Fruit fly (Drosophila melanogaster) whole organism, embryonic: Measurements from ENCODE around the gene fau.

Experiments
- Bteb2 ChIP-seq: fragments of 200-800 bp; sonication (Bioruptor generic); optimal IDR thresholded peaks from 2 replicates; lab custom pipeline; 2016; ENCODE audit warnings: missing biosample characterization, missing genetic modification characterization
- CG10147 ChIP-seq: fragments of 200-800 bp; sonication (Bioruptor generic); optimal IDR thresholded peaks from 2 replicates; lab custom pipeline; 2019; ENCODE audit warnings: missing biosample characterization, mild to moderate bottlenecking, missing genetic modification characterization, moderate library complexity
- CG10267 ChIP-seq: fragments of 200-800 bp; sonication (Bioruptor generic); optimal IDR thresholded peaks from 2 replicates; lab custom pipeline; 2018; ENCODE audit warnings: missing biosample characterization, mild to moderate bottlenecking, missing genetic modification characterization, moderate library complexity
- CG10543 ChIP-seq: fragments of 200-800 bp; sonication (Bioruptor generic); optimal IDR thresholded peaks from 3 replicates; lab custom pipeline; 2017; ENCODE audit warnings: missing biosample characterization, mild to moderate bottlenecking, missing genetic modification characterization, moderate library complexity
- CG10565 ChIP-seq: fragments of 200-800 bp; sonication (Bioruptor generic); optimal IDR thresholded peaks from 3 replicates; lab custom pipeline; 2016; ENCODE audit warnings: missing biosample characterization, mild to moderate bottlenecking, missing genetic modification characterization
- CG11085 ChIP-seq: fragments of 200-800 bp; sonication (Bioruptor generic); IDR thresholded peaks from 2 replicates; pipeline ENCODE4 v1.3.6; 2022; ENCODE audit warnings: missing biosample characterization, missing genetic modification characterization
- CG11504 ChIP-seq: fragments of 200-800 bp; sonication (Bioruptor generic); optimal IDR thresholded peaks from 3 replicates; lab custom pipeline; 2019; ENCODE audit warnings: missing biosample characterization, mild to moderate bottlenecking, missing genetic modification characterization, moderate library complexity
- CG12219 ChIP-seq: fragments of 200-800 bp; sonication (Bioruptor generic); optimal IDR thresholded peaks from 3 replicates; lab custom pipeline; 2018; ENCODE audit warnings: missing biosample characterization, mild to moderate bottlenecking, missing genetic modification characterization
- CG12659 ChIP-seq: fragments of 200-800 bp; sonication (Bioruptor generic); optimal IDR thresholded peaks from 3 replicates; lab custom pipeline; 2017; ENCODE audit warnings: mild to moderate bottlenecking, missing biosample characterization, missing genetic modification reagents, missing genetic modification characterization
- CG12769 ChIP-seq: fragments of 200-800 bp; sonication (Bioruptor generic); optimal IDR thresholded peaks from 2 replicates; lab custom pipeline; 2019; ENCODE audit warnings: missing biosample characterization, mild to moderate bottlenecking, missing genetic modification characterization, moderate library complexity
- CG14667 ChIP-seq: fragments of 200-800 bp; sonication (Bioruptor generic); IDR thresholded peaks from 2 replicates; pipeline ENCODE4 v1.3.6; 2022; ENCODE audit warnings: missing biosample characterization, missing genetic modification characterization
- CG16863 ChIP-seq: fragments of 200-800 bp; sonication (Bioruptor generic); optimal IDR thresholded peaks from 3 replicates; lab custom pipeline; 2016; ENCODE audit warnings: missing biosample characterization, missing genetic modification characterization
- CG1792 ChIP-seq: fragments of 200-800 bp; sonication (Bioruptor generic); optimal IDR thresholded peaks from 2 replicates; lab custom pipeline; 2016; ENCODE audit warnings: missing biosample characterization, missing genetic modification characterization
- CG18619 ChIP-seq: fragments of 200-800 bp; sonication (Bioruptor generic); optimal IDR thresholded peaks from 3 replicates; lab custom pipeline; 2017; ENCODE audit warnings: missing biosample characterization, mild to moderate bottlenecking, missing genetic modification characterization
- CG18764 ChIP-seq: fragments of 200-800 bp; sonication (Bioruptor generic); optimal IDR thresholded peaks from 3 replicates; lab custom pipeline; 2016; ENCODE audit warnings: missing biosample characterization, missing genetic modification characterization
- CG3163 ChIP-seq: fragments of 200-800 bp; sonication (Bioruptor generic); optimal IDR thresholded peaks from 3 replicates; lab custom pipeline; 2016; ENCODE audit warnings: missing biosample characterization, missing genetic modification characterization
- CG42726 ChIP-seq: fragments of 200-800 bp; sonication (Bioruptor generic); IDR thresholded peaks from 2 replicates; pipeline ENCODE4 v1.3.6; 2022; ENCODE audit warnings: missing biosample characterization, missing genetic modification characterization; ENCODE audit not compliant: partially characterized antibody
- CG4328 ChIP-seq: fragments of 200-800 bp; sonication (Bioruptor generic); optimal IDR thresholded peaks from 3 replicates; lab custom pipeline; 2017; ENCODE audit warnings: missing biosample characterization, missing genetic modification reagents, missing genetic modification characterization
- CG4360 ChIP-seq: fragments of 200-800 bp; sonication (Bioruptor generic); IDR thresholded peaks from 2 replicates; pipeline ENCODE4 v1.3.6; 2022; ENCODE audit warnings: missing biosample characterization, missing genetic modification characterization
- CG4404 ChIP-seq: fragments of 200-800 bp; sonication (Bioruptor generic); IDR thresholded peaks from 2 replicates; pipeline ENCODE4 v1.3.6; 2022; ENCODE audit warnings: missing biosample characterization, missing genetic modification characterization
- CG7745 ChIP-seq: fragments of 200-800 bp; sonication (Bioruptor generic); optimal IDR thresholded peaks from 2 replicates; lab custom pipeline; 2018; ENCODE audit warnings: missing biosample characterization, mild to moderate bottlenecking, missing genetic modification characterization, moderate library complexity
- CG7786 ChIP-seq: fragments of 200-800 bp; sonication (Bioruptor generic); optimal IDR thresholded peaks from 2 replicates; lab custom pipeline; 2016; ENCODE audit warnings: missing biosample characterization, missing genetic modification characterization
- CG7928 ChIP-seq: fragments of 200-800 bp; sonication (Bioruptor generic); optimal IDR thresholded peaks from 2 replicates; lab custom pipeline; 2017; ENCODE audit warnings: missing biosample characterization, mild to moderate bottlenecking, missing genetic modification characterization
- CG8388 ChIP-seq: fragments of 200-800 bp; sonication (Bioruptor generic); optimal IDR thresholded peaks from 2 replicates; lab custom pipeline; 2019; ENCODE audit warnings: missing biosample characterization, mild to moderate bottlenecking, missing genetic modification characterization, moderate library complexity
- Dref ChIP-seq: fragments of 200-800 bp; sonication (Bioruptor generic); IDR thresholded peaks from 2 replicates; pipeline ENCODE4 v1.3.6; 2022; ENCODE audit warnings: missing biosample characterization, missing genetic modification characterization
- Drgx ChIP-seq: fragments of 200-800 bp; sonication (Bioruptor generic); IDR thresholded peaks from 2 replicates; pipeline ENCODE4 v1.3.6; 2022; ENCODE audit warnings: missing biosample characterization, missing genetic modification characterization
- Ets65A ChIP-seq: fragments of 200-800 bp; sonication (Bioruptor generic); peaks from one replicate; lab custom pipeline; 2016; ENCODE audit warnings: missing biosample characterization, missing genetic modification characterization
- Myb ChIP-seq: fragments of 200-800 bp; sonication (Bioruptor generic); optimal IDR thresholded peaks from 2 replicates; lab custom pipeline; 2016; ENCODE audit warnings: missing biosample characterization, missing genetic modification characterization
- NK7.1 ChIP-seq: fragments of 200-800 bp; sonication (Bioruptor generic); optimal IDR thresholded peaks from 3 replicates; lab custom pipeline; 2016; ENCODE audit warnings: missing biosample characterization, missing genetic modification characterization
- ara ChIP-seq: fragments of 200-800 bp; sonication (Bioruptor generic); IDR thresholded peaks from 2 replicates; pipeline ENCODE4 v1.3.6; 2022; ENCODE audit warnings: missing biosample characterization, missing genetic modification characterization
- bab2 ChIP-seq: fragments of 200-800 bp; sonication (Bioruptor generic); optimal IDR thresholded peaks from 2 replicates; lab custom pipeline; 2016; ENCODE audit warnings: missing biosample characterization, missing genetic modification characterization
- bbx ChIP-seq: fragments of 200-800 bp; sonication (Bioruptor generic); IDR thresholded peaks from 2 replicates; pipeline ENCODE4 v1.3.6; 2022; ENCODE audit warnings: missing biosample characterization, missing genetic modification characterization; ENCODE audit not compliant: partially characterized antibody
- bowl ChIP-seq: fragments of 200-800 bp; sonication (Bioruptor generic); IDR thresholded peaks from 2 replicates; pipeline ENCODE4 v1.3.6; 2022; ENCODE audit warnings: missing biosample characterization, missing genetic modification characterization
- chinmo ChIP-seq: fragments of 200-800 bp; sonication (Bioruptor generic); IDR thresholded peaks from 4 replicates; pipeline ENCODE4 v1.3.6; 2022; ENCODE audit warnings: missing biosample characterization, missing genetic modification characterization; ENCODE audit not compliant: partially characterized antibody
- dati ChIP-seq: fragments of 200-800 bp; sonication (Bioruptor generic); IDR thresholded peaks from 2 replicates; pipeline ENCODE4 v1.3.6; 2022; ENCODE audit warnings: missing biosample characterization, missing genetic modification characterization
- dysf ChIP-seq: fragments of 200-800 bp; sonication (Bioruptor generic); IDR thresholded peaks from 3 replicates; pipeline ENCODE4 v1.3.6; 2022; ENCODE audit warnings: missing biosample characterization, missing genetic modification characterization
- ewg ChIP-seq: fragments of 200-800 bp; sonication (Bioruptor generic); optimal IDR thresholded peaks from 3 replicates; lab custom pipeline; 2017; ENCODE audit warnings: mild to moderate bottlenecking, missing biosample characterization, missing genetic modification reagents, missing genetic modification characterization
- her ChIP-seq: fragments of 200-800 bp; sonication (Bioruptor generic); optimal IDR thresholded peaks from 2 replicates; lab custom pipeline; 2016; ENCODE audit warnings: missing biosample characterization, missing genetic modification characterization
- lbe ChIP-seq: fragments of 200-800 bp; sonication (Bioruptor generic); optimal IDR thresholded peaks from 2 replicates; lab custom pipeline; 2016; ENCODE audit warnings: missing biosample characterization, mild to moderate bottlenecking, missing genetic modification characterization
- lola ChIP-seq, 3 experiments: fragments of >200 bp in 2 of 3; fragments of 200-800 bp in 1 of 3; sonication (Bioruptor generic) in 1 of 3; optimal IDR thresholded peaks; 2 replicates each; lab custom pipeline; 2017 to 2019; ENCODE audit warnings: missing biosample characterization in 3 of 3, missing genetic modification characterization in 3 of 3, mild to moderate bottlenecking in 1 of 3, moderate library complexity in 1 of 3
- pita ChIP-seq: fragments of 200-800 bp; sonication (Bioruptor generic); optimal IDR thresholded peaks from 2 replicates; lab custom pipeline; 2017; ENCODE audit warnings: missing biosample characterization, mild to moderate bottlenecking, missing genetic modification characterization
- sim ChIP-seq: fragments of 200-800 bp; sonication (Bioruptor generic); IDR thresholded peaks from 2 replicates; pipeline ENCODE4 v1.3.6; 2022; ENCODE audit warnings: missing biosample characterization, missing genetic modification characterization
- sqz ChIP-seq: fragments of 200-800 bp; sonication (Bioruptor generic); optimal IDR thresholded peaks from 3 replicates; lab custom pipeline; 2018; ENCODE audit warnings: missing biosample characterization, mild to moderate bottlenecking, missing genetic modification characterization
- stwl ChIP-seq: fragments of 200-800 bp; sonication (Bioruptor generic); optimal IDR thresholded peaks from 3 replicates; lab custom pipeline; 2018; ENCODE audit warnings: missing biosample characterization, mild to moderate bottlenecking, missing genetic modification characterization, moderate library complexity
- tap ChIP-seq: fragments of 200-800 bp; optimal IDR thresholded peaks from 3 replicates; lab custom pipeline; 2019; ENCODE audit warnings: missing biosample characterization, mild to moderate bottlenecking, missing genetic modification characterization, moderate library complexity
- tll ChIP-seq, 2 experiments: fragments of 200-800 bp in 1 of 2; fragments of >200 bp in 1 of 2; sonication (Bioruptor generic) in 1 of 2; optimal IDR thresholded peaks; 2 replicates each; lab custom pipeline; 2017 to 2019; ENCODE audit warnings: missing biosample characterization in 2 of 2, missing genetic modification characterization in 2 of 2, mild to moderate bottlenecking in 1 of 2, moderate library complexity in 1 of 2
- usp ChIP-seq: fragments of >200 bp; optimal IDR thresholded peaks from 2 replicates; lab custom pipeline; 2017; ENCODE audit warnings: missing biosample characterization, missing genetic modification characterization
- wor ChIP-seq: fragments of 200-800 bp; sonication (Bioruptor generic); IDR thresholded peaks from 2 replicates; pipeline ENCODE4 v1.3.6; 2022; ENCODE audit warnings: missing biosample characterization, missing genetic modification characterization

fau gene

dm6 chr3R:10784058-10784499 lies 6.9 kb upstream of the fau start, which contains the start of the genes mRpL37 and Rbp1 (continued):
- peak; percentile 48 for TF ChIP-seq CG14667 (GFP tag; lab: Robert Waterston, UW)
- peak; percentile 7 to 69 for TF ChIP-seq tll (GFP tag; optimal IDR thresholded peaks at IDR 0.05; lab: Kevin White, UChicago)
- TF ChIP-seq lbe (GFP tag; lab: Kevin White, UChicago), result no peak
- TF ChIP-seq usp (GFP tag; lab: Kevin White, UChicago), result no peak
- peak; percentile 80 for TF ChIP-seq CG10267 (tag; lab: Kevin White, UChicago)
- TF ChIP-seq CG18764 (GFP tag; lab: Kevin White, UChicago), result peak; percentile 57
- peak; percentile 46 for TF ChIP-seq Dref (GFP tag; lab: Robert Waterston, UW)
- TF ChIP-seq CG7928 (GFP tag; lab: Kevin White, UChicago), result peak; percentile 21
- no peak for TF ChIP-seq CG8388 (GFP tag; lab: Kevin White, UChicago)
- peak; percentile 54 for TF ChIP-seq Bteb2 (GFP tag; lab: Kevin White, UChicago)
- TF ChIP-seq Myb, result no peak
- no peak for TF ChIP-seq her (GFP tag; lab: Kevin White, UChicago)
- peak; percentile 66; the same call in 1 of the 4 replicates for TF ChIP-seq chinmo (GFP tag; lab: Robert Waterston, UW)
- TF ChIP-seq wor (GFP tag; lab: Robert Waterston, UW), result no peak
- peak; percentile 81 for TF ChIP-seq CG11504 (tag; lab: Kevin White, UChicago)
- TF ChIP-seq CG18619 (GFP tag; lab: Kevin White, UChicago), result peak; percentile 52
- TF ChIP-seq CG4404 (GFP tag; lab: Robert Waterston, UW), result peak; percentile 94
- TF ChIP-seq stwl (tag; lab: Kevin White, UChicago), result peak; percentile 66
- TF ChIP-seq bowl, result no peak
- TF ChIP-seq CG1792, result no peak
- TF ChIP-seq CG11085 (GFP tag; lab: Robert Waterston, UW), result peak; percentile 27; the same call in 1 of the 2 replicates
- no peak for TF ChIP-seq NK7.1 (GFP tag; lab: Kevin White, UChicago)
- no peak for TF ChIP-seq CG12219
- TF ChIP-seq dati, result no peak
- TF ChIP-seq CG4328 (GFP tag; lab: Kevin White, UChicago), result peak; percentile 72
- TF ChIP-seq bab2, result peak; percentile 60
- TF ChIP-seq CG7786, result peak; percentile 33
- TF ChIP-seq sim (GFP tag; lab: Robert Waterston, UW), result no peak
- TF ChIP-seq ewg (GFP tag; lab: Kevin White, UChicago), result peak; percentile 18
- TF ChIP-seq CG10543, result peak; percentile 59
- TF ChIP-seq bbx (GFP tag; lab: Robert Waterston, UW), result peak; percentile 56
- peak in 1 of 3 experiments; percentile 86 for TF ChIP-seq lola (GFP tag; optimal IDR thresholded peaks at IDR 0.05; lab: Kevin White, UChicago)
- TF ChIP-seq CG10147 (GFP tag; lab: Kevin White, UChicago), result peak; percentile 86
- no peak for TF ChIP-seq sqz (GFP tag; lab: Kevin White, UChicago)
- TF ChIP-seq CG12659 (GFP tag; lab: Kevin White, UChicago), result peak; percentile 85
- peak; percentile 88 for TF ChIP-seq dysf (GFP tag; lab: Robert Waterston, UW)
- no peak for TF ChIP-seq pita (GFP tag; lab: Kevin White, UChicago)
- no peak for TF ChIP-seq CG12769 (tag; lab: Kevin White, UChicago)
- no peak for TF ChIP-seq ara (GFP tag; lab: Robert Waterston, UW)
- no peak for TF ChIP-seq CG10565 (GFP tag; lab: Kevin White, UChicago)
- no peak for TF ChIP-seq CG7745 (tag; lab: Kevin White, UChicago)
- TF ChIP-seq tap (tag; lab: Kevin White, UChicago), result no peak
- no peak for TF ChIP-seq Drgx (GFP tag; lab: Robert Waterston, UW)
- no peak for TF ChIP-seq CG42726
- TF ChIP-seq Ets65A (GFP tag; lab: Kevin White, UChicago), result peak; percentile 97
- no peak for TF ChIP-seq CG3163
- TF ChIP-seq CG16863 (GFP tag; lab: Kevin White, UChicago), result peak; percentile 23
- no peak for TF ChIP-seq CG4360 (GFP tag; lab: Robert Waterston, UW)
